Worm (Caenorhabditis elegans) whole organism, young adult: Measurements from ENCODE around the gene F47B10.4.

Experiments
- B0019.2 ChIP-seq: fragments of 200-800 bp; sonication (Bioruptor generic); conservative IDR thresholded peaks from 2 replicates; pipeline ENCODE4 v1.3.6; 2022; ENCODE audit warnings: missing genetic modification reagents, missing genetic modification characterization, missing compliant biosample characterization
- F57A8.1 ChIP-seq: fragments of 200-800 bp; sonication (Bioruptor generic); optimal IDR thresholded peaks from 2 replicates; lab custom pipeline; 2018; ENCODE audit warnings: mild to moderate bottlenecking, missing genetic modification characterization, moderate library complexity, missing compliant biosample characterization
- K12H6.12 ChIP-seq: fragments of 200-800 bp; sonication (Bioruptor generic); optimal IDR thresholded peaks from 2 replicates; lab custom pipeline; 2018; ENCODE audit warnings: mild to moderate bottlenecking, missing genetic modification characterization, missing compliant biosample characterization
- Y67H2A.10 ChIP-seq: fragments of 200-800 bp; sonication (Bioruptor generic); conservative IDR thresholded peaks from 2 replicates; pipeline ENCODE4 v1.3.6; 2022; ENCODE audit warnings: missing genetic modification reagents, missing genetic modification characterization, missing compliant biosample characterization
- ZK185.1 ChIP-seq: sonication (generic microtip); optimal IDR thresholded peaks from 2 replicates; lab custom pipeline; 2016; ENCODE audit warnings: mild to moderate bottlenecking, missing genetic modification characterization, missing compliant biosample characterization; ENCODE audit not compliant: poor library complexity, severe bottlenecking
- ama-1 ChIP-seq, 3 experiments: fragments of 150-350 bp in 1 of 3; sonication (generic microtip) in 2 of 3; optimal IDR thresholded peaks; 2 replicates each; lab custom pipeline; 2014 to 2018; ENCODE audit warnings: missing biosample characterization in 2 of 3, missing genetic modification characterization in 2 of 3, missing genetic modification reagents in 2 of 3
- athp-1 ChIP-seq: sonication (generic microtip); optimal IDR thresholded peaks from 2 replicates; lab custom pipeline; 2017; ENCODE audit warnings: mild to moderate bottlenecking, missing genetic modification characterization, missing compliant biosample characterization
- attf-5 ChIP-seq: fragments of 200-800 bp; sonication (Bioruptor generic); optimal IDR thresholded peaks from 2 replicates; lab custom pipeline; 2018; ENCODE audit warnings: mild to moderate bottlenecking, missing genetic modification characterization, missing compliant biosample characterization
- attf-6 ChIP-seq: fragments of 200-800 bp; sonication (Bioruptor generic); IDR thresholded peaks from 2 replicates; pipeline ENCODE4 v1.3.6; 2022; ENCODE audit warnings: missing genetic modification reagents, missing genetic modification characterization, missing compliant biosample characterization
- cebp-1 ChIP-seq, 2 experiments: fragments of 200-800 bp in 1 of 2; sonication (Bioruptor generic) in 1 of 2; sonication (generic microtip) in 1 of 2; IDR thresholded peaks in 1 of 2; optimal IDR thresholded peaks in 1 of 2; 2 replicates each; pipeline versions ENCODE4 v1.3.6 to Lab custom; 2017 to 2022; ENCODE audit warnings: missing compliant biosample characterization in 2 of 2, missing genetic modification characterization in 2 of 2, mild to moderate bottlenecking in 1 of 2, missing genetic modification reagents in 1 of 2, moderate library complexity in 1 of 2
- ceh-79 ChIP-seq: sonication (generic microtip); optimal IDR thresholded peaks from 2 replicates; lab custom pipeline; 2017; ENCODE audit warnings: mild to moderate bottlenecking, missing genetic modification characterization, missing compliant biosample characterization
- chd-7 ChIP-seq: sonication (generic microtip); optimal IDR thresholded peaks from 2 replicates; lab custom pipeline; 2016; ENCODE audit warnings: mild to moderate bottlenecking, missing genetic modification characterization, moderate library complexity, missing compliant biosample characterization
- dox-1 ChIP-seq: fragments of 200-800 bp; sonication (Bioruptor generic); IDR thresholded peaks from 2 replicates; pipeline ENCODE4 v1.3.6; 2022; ENCODE audit warnings: missing genetic modification reagents, missing genetic modification characterization, missing compliant biosample characterization
- egl-44 ChIP-seq: fragments of 200-800 bp; sonication (Bioruptor generic); IDR thresholded peaks from 2 replicates; pipeline ENCODE4 v1.3.6; 2022; ENCODE audit warnings: missing genetic modification reagents, missing genetic modification characterization, missing compliant biosample characterization
- egrh-3 ChIP-seq: fragments of 200-800 bp; sonication (Bioruptor generic); IDR thresholded peaks from 2 replicates; pipeline ENCODE4 v1.3.6; 2022; ENCODE audit warnings: missing genetic modification reagents, missing genetic modification characterization, missing compliant biosample characterization
- hmg-1.2 ChIP-seq: fragments of 200-800 bp; sonication (Bioruptor generic); IDR thresholded peaks from 2 replicates; pipeline ENCODE4 v1.3.6; 2022; ENCODE audit warnings: missing genetic modification reagents, missing genetic modification characterization, missing compliant biosample characterization
- lag-1 ChIP-seq: fragments of 200-800 bp; sonication (Bioruptor generic); IDR thresholded peaks from 2 replicates; pipeline ENCODE4 v1.3.6; 2022; ENCODE audit warnings: missing genetic modification reagents, missing genetic modification characterization, missing compliant biosample characterization
- let-607 ChIP-seq, 2 experiments: fragments of 200-800 bp in 1 of 2; sonication (Bioruptor generic) in 1 of 2; sonication (generic microtip) in 1 of 2; optimal IDR thresholded peaks; 2 replicates each; lab custom pipeline; 2016 to 2018; ENCODE audit warnings: mild to moderate bottlenecking in 2 of 2, missing compliant biosample characterization in 2 of 2, missing genetic modification characterization in 2 of 2, moderate library complexity in 2 of 2, missing genotype in 1 of 2
- lin-40 ChIP-seq: sonication (generic microtip); optimal IDR thresholded peaks from 2 replicates; lab custom pipeline; 2016; ENCODE audit warnings: missing genetic modification characterization, mild to moderate bottlenecking, missing compliant biosample characterization, missing genotype, missing genetic modification reagents
- madf-10 ChIP-seq: sonication (generic microtip); optimal IDR thresholded peaks from 2 replicates; lab custom pipeline; 2016; ENCODE audit warnings: mild to moderate bottlenecking, missing genetic modification characterization, missing compliant biosample characterization
- mes-4 ChIP-seq: sonication (generic microtip); optimal IDR thresholded peaks from 2 replicates; lab custom pipeline; 2016; ENCODE audit warnings: missing genotype, missing genetic modification characterization, missing compliant biosample characterization
- mxl-1 ChIP-seq: sonication (generic microtip); optimal IDR thresholded peaks from 2 replicates; lab custom pipeline; 2016; ENCODE audit warnings: missing genetic modification characterization, missing compliant biosample characterization
- nhr-80 ChIP-seq: sonication (generic microtip); optimal IDR thresholded peaks from 2 replicates; lab custom pipeline; 2016; ENCODE audit warnings: missing genetic modification characterization, missing compliant biosample characterization
- pha-4 ChIP-seq: fragments of 150-350 bp; sonication (generic microtip); optimal IDR thresholded peaks from 2 replicates; lab custom pipeline; 2014; ENCODE audit warnings: missing biosample characterization, missing genetic modification reagents, missing genetic modification characterization
- rcor-1 ChIP-seq: fragments of 200-800 bp; sonication (Bioruptor generic); IDR thresholded peaks from 2 replicates; pipeline ENCODE4 v1.3.6; 2022; ENCODE audit warnings: missing genetic modification reagents, missing genetic modification characterization, missing compliant biosample characterization
- rpc-1 ChIP-seq, 2 experiments: fragments of 150-350 bp in 1 of 2; sonication (generic microtip) in 1 of 2; optimal IDR thresholded peaks; 2 replicates each; lab custom pipeline; 2014 to 2018; ENCODE audit warnings: missing biosample characterization in 1 of 2, missing genetic modification characterization in 1 of 2, missing genetic modification reagents in 1 of 2, missing genotype in 1 of 2
- sdz-38 ChIP-seq: sonication (generic microtip); optimal IDR thresholded peaks from 2 replicates; lab custom pipeline; 2016; ENCODE audit warnings: missing genotype, missing genetic modification characterization, missing compliant biosample characterization
- snpc-1.3 ChIP-seq: sonication (generic microtip); optimal IDR thresholded peaks from 2 replicates; lab custom pipeline; 2017; ENCODE audit warnings: missing genetic modification characterization, mild to moderate bottlenecking, missing compliant biosample characterization, antibody characterized with exemption, moderate library complexity, missing genotype, missing genetic modification reagents; ENCODE audit not compliant: insufficient read depth
- somi-1 ChIP-seq: fragments of 200-800 bp; sonication (Bioruptor generic); optimal IDR thresholded peaks from 2 replicates; lab custom pipeline; 2018; ENCODE audit warnings: mild to moderate bottlenecking, missing genetic modification characterization, missing compliant biosample characterization
- tbp1 ChIP-seq: fragments of 200-800 bp; sonication (Bioruptor generic); optimal IDR thresholded peaks from 2 replicates; lab custom pipeline; 2018; ENCODE audit warnings: mild to moderate bottlenecking, missing genetic modification characterization, missing compliant biosample characterization
- unc-62 ChIP-seq: fragments of 150-350 bp; optimal IDR thresholded peaks from 2 replicates; lab custom pipeline; 2014; ENCODE audit warnings: missing biosample characterization, missing genetic modification reagents, missing genetic modification characterization
- zfh-2 ChIP-seq: fragments of 200-800 bp; sonication (Bioruptor generic); conservative IDR thresholded peaks from 2 replicates; pipeline ENCODE4 v1.3.6; 2022; ENCODE audit warnings: missing genetic modification reagents, missing genetic modification characterization, missing compliant biosample characterization
- ztf-22 ChIP-seq: fragments of 200-800 bp; sonication (Bioruptor generic); optimal IDR thresholded peaks from 2 replicates; lab custom pipeline; 2018; ENCODE audit warnings: mild to moderate bottlenecking, missing genetic modification characterization, moderate library complexity, missing compliant biosample characterization
- ztf-28 ChIP-seq: fragments of 200-800 bp; sonication (Bioruptor generic); IDR thresholded peaks from 2 replicates; pipeline ENCODE4 v1.3.6; 2022; ENCODE audit warnings: missing genetic modification reagents, missing genetic modification characterization, missing compliant biosample characterization
- ztf-6 ChIP-seq: fragments of 200-800 bp; sonication (Bioruptor generic); IDR thresholded peaks from 2 replicates; pipeline ENCODE4 v1.3.6; 2022; ENCODE audit warnings: missing genetic modification reagents, missing genetic modification characterization, missing compliant biosample characterization

Gene F47B10.4

ce11 chrX:10900079-10900724 lies 9.1 kb downstream of the F47B10.4 start, which contains the start of gene suca-1:
Gene suca-1, minus strand, starts transcription at chrX:10900114.
- TF ChIP-seq nhr-80 (peak; percentile 85), dox-1 (peak; percentile 45), madf-10 (no peak), lin-40 (tag; lab: Kevin White, UChicago) (peak; percentile 8)

- TF ChIP-seq ztf-6 (GFP tag; lab: Robert Waterston, UW) (no peak), dox-1 (peak; percentile 49; the same call in 1 of the 2 replicates), unc-62 (GFP tag; lab: Kevin White, UChicago) (no peak), egrh-3 (GFP tag; lab: Robert Waterston, UW) (no peak), zfh-2 (GFP tag; lab: Robert Waterston, UW) (no peak), ZK185.1 (tag; lab: Kevin White, UChicago) (peak; percentile 31), let-607 (tag; optimal IDR thresholded peaks at IDR 0.05; lab: Kevin White, UChicago) (no peak), snpc-1.3 (tag; lab: Kevin White, UChicago) (no peak), mxl-1 (tag; lab: Kevin White, UChicago) (no peak), athp-1 (no peak), sdz-38 (tag; lab: Kevin White, UChicago) (no peak), attf-5 (GFP tag; lab: Kevin White, UChicago) (peak; percentile 53), tbp1 (GFP tag; lab: Kevin White, UChicago) (no peak), pha-4 (no peak), B0019.2 (no peak), cebp-1 (GFP tag; IDR thresholded peaks at IDR 0.05; lab: Robert Waterston, UW) (no peak), cebp-1 (tag; optimal IDR thresholded peaks at IDR 0.05; lab: Kevin White, UChicago) (peak; percentile 35), lag-1 (no peak), rpc-1 (optimal IDR thresholded peaks at IDR 0.05; lab: Kevin White, UChicago) (no peak), rpc-1 (tag; optimal IDR thresholded peaks at IDR 0.05; lab: Kevin White, UChicago) (no peak), ceh-79 (no peak), F57A8.1 (GFP tag; lab: Kevin White, UChicago) (no peak), chd-7 (tag; lab: Kevin White, UChicago) (peak; percentile 45), rcor-1 (GFP tag; lab: Robert Waterston, UW) (no peak), attf-6 (GFP tag; lab: Robert Waterston, UW) (no peak), ztf-28 (GFP tag; lab: Robert Waterston, UW) (no peak), mes-4 (tag; lab: Kevin White, UChicago) (no peak), lin-40 (tag; lab: Kevin White, UChicago) (peak; percentile 46), ztf-22 (no peak), hmg-1.2 (GFP tag; lab: Robert Waterston, UW) (peak; percentile 40; the same call in 1 of the 2 replicates), Y67H2A.10 (GFP tag; lab: Robert Waterston, UW) (no peak), egl-44 (GFP tag; lab: Robert Waterston, UW) (no peak), somi-1 (GFP tag; lab: Kevin White, UChicago) (peak; percentile 45), K12H6.12 (peak; percentile 57), ama-1 (optimal IDR thresholded peaks at IDR 0.05; lab: Kevin White, UChicago) (no peak), ama-1 (GFP tag; optimal IDR thresholded peaks at IDR 0.05; lab: Kevin White, UChicago) (no peak)
Observed at ce11 chrX:10900952-10901351, 9.9 kb downstream of the F47B10.4 start.
